Worm (Caenorhabditis elegans) whole organism, L1 larva: ENCODE measurements around the gene chdh-1.

Experiments
- aha-1 ChIP-seq: fragments of 150-350 bp; optimal IDR thresholded peaks from 2 replicates; lab custom pipeline; 2014; ENCODE audit warnings: missing biosample characterization, missing genetic modification characterization
- fkh-10 ChIP-seq: sonication (generic microtip); optimal IDR thresholded peaks from 2 replicates; lab custom pipeline; 2017; ENCODE audit warnings: missing biosample characterization, missing genetic modification reagents, missing genetic modification characterization
- grh-1 ChIP-seq: fragments of 200-800 bp; sonication (Bioruptor generic); IDR thresholded peaks from 2 replicates; pipeline ENCODE4 v1.3.6; 2022; ENCODE audit warnings: missing genetic modification reagents, missing genetic modification characterization, missing compliant biosample characterization
- nhr-28 ChIP-seq: fragments of 150-350 bp; optimal IDR thresholded peaks from 2 replicates; lab custom pipeline; 2014; ENCODE audit warnings: missing biosample characterization, missing genetic modification characterization
- pag-3 ChIP-seq: sonication (generic microtip); optimal IDR thresholded peaks from 2 replicates; lab custom pipeline; 2017; ENCODE audit warnings: missing genetic modification characterization, mild to moderate bottlenecking, missing compliant biosample characterization, antibody characterized with exemption, borderline replicate concordance; ENCODE audit not compliant: insufficient read depth
- snpc-4 ChIP-seq: fragments of 150-350 bp; optimal IDR thresholded peaks from 2 replicates; lab custom pipeline; 2014; ENCODE audit warnings: missing biosample characterization, missing genetic modification characterization
- unc-130 ChIP-seq: fragments of 150-350 bp; optimal IDR thresholded peaks from 2 replicates; lab custom pipeline; 2017; ENCODE audit warnings: missing biosample characterization, missing genetic modification characterization, inconsistent platforms
- unc-62 ChIP-seq: fragments of 150-350 bp; optimal IDR thresholded peaks from 2 replicates; lab custom pipeline; 2014; ENCODE audit warnings: missing biosample characterization, missing genetic modification reagents, missing genetic modification characterization
- unc-86 ChIP-seq: sonication (generic microtip); optimal IDR thresholded peaks from 2 replicates; lab custom pipeline; 2016; ENCODE audit warnings: missing genetic modification characterization, missing compliant biosample characterization

DNA sequence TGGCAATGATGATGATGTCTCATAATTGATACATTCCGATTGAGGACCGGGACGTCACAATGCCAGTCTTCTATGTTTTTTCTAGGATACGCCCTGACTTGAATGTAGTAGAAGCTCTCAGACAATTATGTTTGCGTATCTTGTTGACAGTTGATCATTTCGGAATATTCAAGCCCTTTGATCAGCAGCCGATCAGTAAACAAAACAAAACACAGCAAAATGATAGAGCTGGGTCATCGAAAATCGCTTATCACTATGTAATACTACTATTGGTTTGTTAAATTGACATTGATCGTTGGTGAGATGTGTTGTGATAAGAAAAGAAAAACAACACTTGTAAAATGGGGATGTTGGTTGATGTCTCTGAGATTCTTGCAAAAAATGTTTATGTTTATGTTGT lies 39.5 kb upstream of the chdh-1 start:
- TF ChIP-seq unc-86 (tag; lab: Kevin White, UChicago): no peak
- no peak for TF ChIP-seq grh-1
- no peak for TF ChIP-seq pag-3 (tag; lab: Kevin White, UChicago)
- no peak for TF ChIP-seq nhr-28
- TF ChIP-seq unc-130 (tag; lab: Kevin White, UChicago): no peak
- TF ChIP-seq snpc-4: no peak
- no peak for TF ChIP-seq unc-62 (GFP tag; lab: Kevin White, UChicago)
- TF ChIP-seq aha-1: no peak
- TF ChIP-seq fkh-10: no peak
